Worm (Caenorhabditis elegans) whole organism, midembryonic: ENCODE data around the gene C42D4.19.

Experiments
- T22C8.4 ChIP-seq: fragments of 200-800 bp; sonication (Bioruptor generic); IDR thresholded peaks from 2 replicates; pipeline ENCODE4 v1.3.6; 2022; ENCODE audit warnings: missing genetic modification characterization, missing compliant biosample characterization
- cog-1 ChIP-seq: sonication (generic microtip); optimal IDR thresholded peaks from 2 replicates; lab custom pipeline; 2016; ENCODE audit warnings: missing genetic modification characterization, missing compliant biosample characterization
- klf-2 ChIP-seq: fragments of 200-800 bp; sonication (Bioruptor generic); conservative IDR thresholded peaks from 2 replicates; pipeline ENCODE4 v1.3.6; 2022; ENCODE audit warnings: missing genetic modification reagents, missing genetic modification characterization, missing compliant biosample characterization

DNA sequence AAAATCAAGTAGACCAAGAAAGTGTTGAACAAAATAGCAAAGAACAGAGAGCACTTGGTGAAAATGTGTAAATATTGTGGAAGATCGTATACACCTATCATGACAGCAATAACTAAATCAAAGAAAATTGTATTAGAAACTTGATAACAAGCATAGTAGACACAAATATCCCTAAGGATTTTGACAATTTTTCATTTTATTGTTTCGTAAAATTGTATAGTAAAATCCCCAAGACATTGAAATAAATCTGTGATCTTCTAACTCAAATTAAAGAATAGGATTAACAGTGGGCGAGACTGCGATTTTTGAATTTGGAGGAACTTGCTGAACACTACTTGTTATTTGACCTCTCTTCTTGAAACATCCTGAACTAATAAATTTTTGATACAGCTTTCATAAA lies 4.2 kb upstream of the C42D4.19 start, which contains the start of gene str-220:
- TF ChIP-seq T22C8.4 (GFP tag; lab: Robert Waterston, UW) (no peak), cog-1 (no peak), klf-2 (GFP tag; lab: Robert Waterston, UW) (no peak)
